Worm (Caenorhabditis elegans): ENCODE results near the gene elo-2.

- TF ChIP-seq ama-1 (optimal IDR thresholded peaks at IDR 0.05) = no peak
- no peak for TF ChIP-seq ama-1 (GFP tag; optimal IDR thresholded peaks at IDR 0.05)
- no peak for TF ChIP-seq cebp-1 (GFP tag; IDR thresholded peaks at IDR 0.05)
- no peak for TF ChIP-seq cebp-1 (tag; optimal IDR thresholded peaks at IDR 0.05)
- TF ChIP-seq nfya-2 (GFP tag; IDR thresholded peaks at IDR 0.05) = no peak
Observed at ce11 chrIV:17474047-17474446, 6.8 kb upstream of the elo-2 start.

Data from whole organism, young adult.